Fruit fly (Drosophila melanogaster) whole organism, embryonic: ENCODE measurements around the gene Mer.
A peak's percentile ranks its signal among the peaks of the same experiment; 100 is the strongest.

Experiments
- Adf1 ChIP-seq: fragments of 200-800 bp; sonication (Bioruptor generic); IDR thresholded peaks from 2 replicates; pipeline ENCODE4 v1.3.6; 2022; ENCODE audit warnings: missing biosample characterization, missing genetic modification characterization
- Atf6 ChIP-seq: fragments of 200-800 bp; sonication (Bioruptor generic); IDR thresholded peaks from 2 replicates; pipeline ENCODE4 v1.3.6; 2022; ENCODE audit warnings: missing biosample characterization, missing genetic modification characterization
- CG10431 ChIP-seq: fragments of 200-800 bp; sonication (Bioruptor generic); optimal IDR thresholded peaks from 3 replicates; lab custom pipeline; 2018; ENCODE audit warnings: missing biosample characterization, mild to moderate bottlenecking, missing genetic modification characterization
- CG11695 ChIP-seq: fragments of 200-800 bp; sonication (Bioruptor generic); IDR thresholded peaks from 3 replicates; pipeline ENCODE4 v1.3.6; 2022; ENCODE audit warnings: missing biosample characterization, missing genetic modification characterization
- CG12659 ChIP-seq: fragments of 200-800 bp; sonication (Bioruptor generic); optimal IDR thresholded peaks from 3 replicates; lab custom pipeline; 2017; ENCODE audit warnings: mild to moderate bottlenecking, missing biosample characterization, missing genetic modification reagents, missing genetic modification characterization
- CG14860 ChIP-seq: fragments of 200-800 bp; sonication (Bioruptor generic); IDR thresholded peaks from 3 replicates; pipeline ENCODE4 v1.3.6; 2022; ENCODE audit warnings: missing biosample characterization, missing genetic modification characterization; ENCODE audit not compliant: partially characterized antibody
- CG17568 ChIP-seq: fragments of 200-800 bp; sonication (Bioruptor generic); optimal IDR thresholded peaks from 2 replicates; lab custom pipeline; 2018; ENCODE audit warnings: missing biosample characterization, mild to moderate bottlenecking, missing genetic modification characterization, moderate library complexity
- CG18011 ChIP-seq: fragments of 200-800 bp; sonication (Bioruptor generic); optimal IDR thresholded peaks from 2 replicates; lab custom pipeline; 2017; ENCODE audit warnings: missing biosample characterization, missing genetic modification characterization, mild to moderate bottlenecking, moderate library complexity, missing genotype
- CG30020 ChIP-seq: fragments of 200-800 bp; optimal IDR thresholded peaks from 2 replicates; lab custom pipeline; 2019; ENCODE audit warnings: missing biosample characterization, mild to moderate bottlenecking, missing genetic modification characterization, moderate library complexity
- CG3163 ChIP-seq: fragments of 200-800 bp; sonication (Bioruptor generic); optimal IDR thresholded peaks from 3 replicates; lab custom pipeline; 2016; ENCODE audit warnings: missing biosample characterization, missing genetic modification characterization
- CG43689 ChIP-seq: fragments of 200-800 bp; sonication (Bioruptor generic); IDR thresholded peaks from 2 replicates; pipeline ENCODE4 v1.3.6; 2022; ENCODE audit warnings: missing biosample characterization, missing genetic modification characterization
- CG6654 ChIP-seq: fragments of 200-800 bp; sonication (Bioruptor generic); optimal IDR thresholded peaks from 2 replicates; lab custom pipeline; 2017; ENCODE audit warnings: missing biosample characterization, mild to moderate bottlenecking, missing genetic modification characterization
- CG6854 ChIP-seq: fragments of 200-800 bp; sonication (Bioruptor generic); optimal IDR thresholded peaks from 3 replicates; lab custom pipeline; 2017; ENCODE audit warnings: missing biosample characterization, mild to moderate bottlenecking, missing genetic modification characterization
- CG7271 ChIP-seq: fragments of 200-800 bp; sonication (Bioruptor generic); optimal IDR thresholded peaks from 2 replicates; lab custom pipeline; 2018; ENCODE audit warnings: missing biosample characterization, mild to moderate bottlenecking, missing genetic modification characterization, moderate library complexity
- CG8290 ChIP-seq, 3 experiments: fragments of 200-800 bp; sonication (Bioruptor generic); optimal IDR thresholded peaks; 2 replicates each; lab custom pipeline; 2016 to 2019; ENCODE audit warnings: missing biosample characterization in 3 of 3, missing genetic modification characterization in 3 of 3, mild to moderate bottlenecking in 2 of 3, moderate library complexity in 1 of 3
- CG8765 ChIP-seq: fragments of 200-800 bp; sonication (Bioruptor generic); IDR thresholded peaks from 2 replicates; pipeline ENCODE4 v1.3.6; 2022; ENCODE audit warnings: missing biosample characterization, missing genetic modification characterization
- CG9876 ChIP-seq: fragments of 200-800 bp; sonication (Bioruptor generic); optimal IDR thresholded peaks from 2 replicates; lab custom pipeline; 2016; ENCODE audit warnings: missing biosample characterization, missing genetic modification characterization
- E2f2 ChIP-seq: fragments of 200-800 bp; sonication (Bioruptor generic); IDR thresholded peaks from 2 replicates; pipeline ENCODE4 v1.3.6; 2022; ENCODE audit warnings: missing biosample characterization, missing genetic modification characterization
- Eip74EF ChIP-seq, 2 experiments: fragments of 200-800 bp in 1 of 2; fragments of >200 bp in 1 of 2; sonication (Bioruptor generic) in 1 of 2; optimal IDR thresholded peaks; 2 replicates each; lab custom pipeline; 2017 to 2019; ENCODE audit warnings: missing biosample characterization in 2 of 2, missing genetic modification characterization in 2 of 2, mild to moderate bottlenecking in 1 of 2, moderate library complexity in 1 of 2
- H2.0 ChIP-seq: fragments of 200-800 bp; sonication (Bioruptor generic); IDR thresholded peaks from 2 replicates; pipeline ENCODE4 v1.3.6; 2022; ENCODE audit warnings: missing biosample characterization, missing genetic modification characterization
- HLH4C ChIP-seq: fragments of 200-800 bp; sonication (Bioruptor generic); IDR thresholded peaks from 3 replicates; pipeline ENCODE4 v1.3.6; 2022; ENCODE audit warnings: missing biosample characterization, missing genetic modification characterization; ENCODE audit not compliant: partially characterized antibody
- HmgD ChIP-seq: fragments of 200-800 bp; sonication (Bioruptor generic); optimal IDR thresholded peaks from 3 replicates; lab custom pipeline; 2016; ENCODE audit warnings: missing biosample characterization, missing genetic modification characterization
- MBD-R2 ChIP-seq: fragments of 200-800 bp; sonication (Bioruptor generic); IDR thresholded peaks from 2 replicates; pipeline ENCODE4 v1.3.6; 2022; ENCODE audit warnings: missing biosample characterization, missing genetic modification characterization
- Oli ChIP-seq: fragments of 200-800 bp; sonication (Bioruptor generic); optimal IDR thresholded peaks from 2 replicates; lab custom pipeline; 2018; ENCODE audit warnings: missing biosample characterization, mild to moderate bottlenecking, missing genetic modification characterization, moderate library complexity
- Optix ChIP-seq: fragments of 200-800 bp; sonication (Bioruptor generic); IDR thresholded peaks from 3 replicates; pipeline ENCODE4 v1.3.6; 2022; ENCODE audit warnings: missing biosample characterization, missing genetic modification characterization
- Pdp1 ChIP-seq, 2 experiments: fragments of 200-800 bp; sonication (Bioruptor generic); optimal IDR thresholded peaks; 3 replicates each; lab custom pipeline; 2016; ENCODE audit warnings: missing biosample characterization in 2 of 2, missing genetic modification characterization in 2 of 2, mild to moderate bottlenecking in 1 of 2, moderate library complexity in 1 of 2
- Spps ChIP-seq: fragments of 200-800 bp; sonication (Bioruptor generic); optimal IDR thresholded peaks from 2 replicates; lab custom pipeline; 2018; ENCODE audit warnings: missing biosample characterization, mild to moderate bottlenecking, missing genetic modification characterization
- Sry-δ ChIP-seq: fragments of 200-800 bp; sonication (Bioruptor generic); optimal IDR thresholded peaks from 2 replicates; lab custom pipeline; 2016; ENCODE audit warnings: missing biosample characterization, missing genetic modification characterization
- YL-1 ChIP-seq: fragments of 200-800 bp; sonication (Bioruptor generic); optimal IDR thresholded peaks from 3 replicates; lab custom pipeline; 2017; ENCODE audit warnings: missing biosample characterization, mild to moderate bottlenecking, missing genetic modification characterization
- bbx ChIP-seq: fragments of 200-800 bp; sonication (Bioruptor generic); IDR thresholded peaks from 2 replicates; pipeline ENCODE4 v1.3.6; 2022; ENCODE audit warnings: missing biosample characterization, missing genetic modification characterization; ENCODE audit not compliant: partially characterized antibody
- corto ChIP-seq: fragments of 200-800 bp; sonication (Bioruptor generic); optimal IDR thresholded peaks from 2 replicates; lab custom pipeline; 2016; ENCODE audit warnings: missing biosample characterization, mild to moderate bottlenecking, missing genetic modification characterization, moderate library complexity
- dimm ChIP-seq: fragments of 200-800 bp; sonication (Bioruptor generic); IDR thresholded peaks from 2 replicates; pipeline ENCODE4 v1.3.6; 2022; ENCODE audit warnings: missing biosample characterization, missing genetic modification characterization
- dpn ChIP-seq, 2 experiments: fragments of 200-800 bp; sonication (Bioruptor generic); optimal IDR thresholded peaks; 3 replicates each; lab custom pipeline; 2016; ENCODE audit warnings: missing biosample characterization in 2 of 2, missing genetic modification characterization in 2 of 2
- dysf ChIP-seq: fragments of 200-800 bp; sonication (Bioruptor generic); IDR thresholded peaks from 3 replicates; pipeline ENCODE4 v1.3.6; 2022; ENCODE audit warnings: missing biosample characterization, missing genetic modification characterization
- gcm2 ChIP-seq: fragments of 200-800 bp; sonication (Bioruptor generic); optimal IDR thresholded peaks from 2 replicates; lab custom pipeline; 2016; ENCODE audit warnings: missing biosample characterization, missing genetic modification characterization
- gsb ChIP-seq: fragments of 200-800 bp; sonication (Bioruptor generic); IDR thresholded peaks from 2 replicates; pipeline ENCODE4 v1.3.6; 2022; ENCODE audit warnings: missing biosample characterization, missing genetic modification characterization
- hbn ChIP-seq: fragments of 200-800 bp; sonication (Bioruptor generic); IDR thresholded peaks from 2 replicates; pipeline ENCODE4 v1.3.6; 2022; ENCODE audit warnings: missing biosample characterization, missing genetic modification characterization; ENCODE audit not compliant: partially characterized antibody
- kni ChIP-seq: fragments of 200-800 bp; sonication (Bioruptor generic); optimal IDR thresholded peaks from 3 replicates; lab custom pipeline; 2017; ENCODE audit warnings: mild to moderate bottlenecking, missing biosample characterization, missing genetic modification reagents, missing genetic modification characterization
- nau ChIP-seq: fragments of 200-800 bp; sonication (Bioruptor generic); optimal IDR thresholded peaks from 3 replicates; lab custom pipeline; 2017; ENCODE audit warnings: missing biosample characterization, mild to moderate bottlenecking, missing genetic modification characterization, missing genetic modification reagents
- oc ChIP-seq: fragments of 200-800 bp; sonication (Bioruptor generic); optimal IDR thresholded peaks from 2 replicates; lab custom pipeline; 2018; ENCODE audit warnings: missing biosample characterization, mild to moderate bottlenecking, missing genetic modification characterization, moderate library complexity
- pfk ChIP-seq: fragments of 200-800 bp; sonication (Bioruptor generic); optimal IDR thresholded peaks from 2 replicates; lab custom pipeline; 2018; ENCODE audit warnings: missing biosample characterization, mild to moderate bottlenecking, missing genetic modification characterization, moderate library complexity
- psq ChIP-seq: fragments of 200-800 bp; sonication (Bioruptor generic); optimal IDR thresholded peaks from 2 replicates; lab custom pipeline; 2017; ENCODE audit warnings: missing biosample characterization, missing genetic modification characterization
- pum ChIP-seq: fragments of 200-800 bp; sonication (Bioruptor generic); optimal IDR thresholded peaks from 2 replicates; lab custom pipeline; 2016; ENCODE audit warnings: missing biosample characterization, missing genetic modification characterization
- seq ChIP-seq: fragments of 200-800 bp; sonication (Bioruptor generic); IDR thresholded peaks from 2 replicates; pipeline ENCODE4 v1.3.6; 2022; ENCODE audit warnings: missing biosample characterization, missing genetic modification characterization
- slou ChIP-seq: fragments of 200-800 bp; sonication (Bioruptor generic); optimal IDR thresholded peaks from 3 replicates; lab custom pipeline; 2016; ENCODE audit warnings: missing biosample characterization, missing genetic modification characterization
- ssp ChIP-seq: fragments of 200-800 bp; sonication (Bioruptor generic); IDR thresholded peaks from 2 replicates; pipeline ENCODE4 v1.3.6; 2022; ENCODE audit warnings: missing biosample characterization, missing genetic modification characterization
- tgo ChIP-seq: fragments of 200-800 bp; sonication (Bioruptor generic); IDR thresholded peaks from 3 replicates; pipeline ENCODE4 v1.3.6; 2022; ENCODE audit warnings: missing biosample characterization, missing genetic modification characterization
- tin ChIP-seq: fragments of 200-800 bp; sonication (Bioruptor generic); optimal IDR thresholded peaks from 3 replicates; lab custom pipeline; 2016; ENCODE audit warnings: missing biosample characterization, missing genetic modification characterization
- ttk ChIP-seq: fragments of 200-800 bp; sonication (Bioruptor generic); IDR thresholded peaks from 2 replicates; pipeline ENCODE4 v2.1.2; 2022; ENCODE audit warnings: missing biosample characterization, missing genetic modification characterization
- tup ChIP-seq: fragments of 200-800 bp; sonication (Bioruptor generic); optimal IDR thresholded peaks from 2 replicates; lab custom pipeline; 2016; ENCODE audit warnings: missing biosample characterization, mild to moderate bottlenecking, missing genetic modification characterization, moderate library complexity
- z ChIP-seq: fragments of 200-800 bp; sonication (Bioruptor generic); IDR thresholded peaks from 3 replicates; pipeline ENCODE4 v1.3.6; 2022; ENCODE audit warnings: missing biosample characterization, missing genetic modification characterization

Gene Mer

dm6 chrX:19704083-19704482 lies 10.8 kb upstream of the Mer start, which contains the start of the genes CG14230 and CG14232 (continued):
- TF ChIP-seq dimm (GFP tag; lab: Robert Waterston, UW) (no peak), Atf6 (no peak), HLH4C (GFP tag; lab: Robert Waterston, UW) (no peak), CG12659 (GFP tag; lab: Kevin White, UChicago) (peak; percentile 51), gcm2 (GFP tag; lab: Kevin White, UChicago) (no peak), CG7271 (tag; lab: Kevin White, UChicago) (no peak), CG6854 (GFP tag; lab: Kevin White, UChicago) (no peak), dysf (GFP tag; lab: Robert Waterston, UW) (no peak), bbx (no peak), tgo (GFP tag; lab: Robert Waterston, UW) (no peak), HmgD (no peak), CG10431 (GFP tag; lab: Kevin White, UChicago) (no peak), tin (GFP tag; lab: Kevin White, UChicago) (no peak), CG18011 (GFP tag; lab: Kevin White, UChicago) (no peak), YL-1 (GFP tag; lab: Kevin White, UChicago) (peak; percentile 87), ttk (GFP tag; lab: Robert Waterston, UW) (no peak), ssp (GFP tag; lab: Robert Waterston, UW) (no peak), seq (no peak), dpn (GFP tag; optimal IDR thresholded peaks at IDR 0.05; lab: Kevin White, UChicago) (no peak), E2f2 (GFP tag; lab: Robert Waterston, UW) (peak; percentile 51), slou (GFP tag; lab: Kevin White, UChicago) (no peak), Eip74EF (GFP tag; optimal IDR thresholded peaks at IDR 0.05; lab: Kevin White, UChicago) (no peak), CG43689 (no peak), CG17568 (no peak), corto (GFP tag; lab: Kevin White, UChicago) (no peak), CG6654 (GFP tag; lab: Kevin White, UChicago) (no peak), pfk (GFP tag; lab: Kevin White, UChicago) (no peak), CG14860 (no peak), MBD-R2 (GFP tag; lab: Robert Waterston, UW) (peak; percentile 88), z (GFP tag; lab: Robert Waterston, UW) (no peak), psq (no peak), Pdp1 (GFP tag; optimal IDR thresholded peaks at IDR 0.05; lab: Kevin White, UChicago) (peak in 1 of 2 experiments; percentile 28), pum (GFP tag; lab: Kevin White, UChicago) (no peak), hbn (GFP tag; lab: Robert Waterston, UW) (peak; percentile 30; the same call in 1 of the 2 replicates), CG8290 (GFP tag; optimal IDR thresholded peaks at IDR 0.05; lab: Kevin White, UChicago) (peak; percentile 1), CG8290 (tag; optimal IDR thresholded peaks at IDR 0.05; lab: Kevin White, UChicago) (no peak), tup (GFP tag; lab: Kevin White, UChicago) (no peak), Sry-δ (GFP tag; lab: Kevin White, UChicago) (peak; percentile 14), CG9876 (GFP tag; lab: Kevin White, UChicago) (no peak), CG8765 (GFP tag; lab: Robert Waterston, UW) (0 out of 2 replicates have a peak, but pooled peaks have one; percentile 17), gsb (GFP tag; lab: Robert Waterston, UW) (no peak), Oli (tag; lab: Kevin White, UChicago) (no peak), CG3163 (no peak), CG11695 (GFP tag; lab: Robert Waterston, UW) (no peak), Adf1 (no peak), CG30020 (tag; lab: Kevin White, UChicago) (peak; percentile 47), oc (tag; lab: Kevin White, UChicago) (no peak), nau (no peak), kni (GFP tag; lab: Kevin White, UChicago) (no peak), Spps (no peak), Optix (GFP tag; lab: Robert Waterston, UW) (no peak), H2.0 (GFP tag; lab: Robert Waterston, UW) (no peak)
